Fruit fly (Drosophila melanogaster): ENCODE data around the gene CG45263.
A peak's percentile ranks its signal among the peaks of the same experiment; 100 is the strongest.

Gene CG45263

DNA sequence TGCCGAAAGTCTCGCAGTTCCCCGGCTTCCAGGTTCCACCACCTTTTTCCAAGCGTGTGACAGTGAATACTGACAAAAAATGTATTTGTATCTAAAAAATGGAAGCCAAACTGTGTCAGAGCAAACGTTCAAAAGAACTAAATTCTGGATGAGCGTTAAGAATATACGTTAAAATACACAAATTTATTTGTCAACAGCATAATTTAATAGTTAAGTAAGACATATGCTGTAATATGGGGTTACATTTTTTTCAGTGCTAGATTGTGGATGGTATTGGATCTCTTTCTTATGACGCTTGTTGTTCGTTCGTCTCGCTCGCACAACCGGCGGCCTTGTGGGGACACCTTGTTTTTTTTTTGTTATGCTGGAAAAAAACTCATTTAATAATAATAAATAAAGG lies 121.8 kb downstream of the CG45263 start (continued):
- TF ChIP-seq mld (GFP tag; IDR thresholded peaks at IDR 0.05; ENCODE audit: partially characterized antibody) (no peak), Dip3 (GFP tag; optimal IDR thresholded peaks at IDR 0.05) (peak; percentile 90), pros (GFP tag; optimal IDR thresholded peaks at IDR 0.05) (peak; percentile 44), CG8281 (tag; optimal IDR thresholded peaks at IDR 0.05) (peak; percentile 80), CG15073 (GFP tag; optimal IDR thresholded peaks at IDR 0.05) (peak; percentile 53), CG2129 (GFP tag; IDR thresholded peaks at IDR 0.05; ENCODE audit: partially characterized antibody) (no peak), usp (GFP tag; optimal IDR thresholded peaks at IDR 0.05) (no peak), CG30020 (tag; optimal IDR thresholded peaks at IDR 0.05) (peak; percentile 17), dm (GFP tag; optimal IDR thresholded peaks at IDR 0.05) (peak; percentile 85), CG12942 (GFP tag; optimal IDR thresholded peaks at IDR 0.05) (peak; percentile 91), lov (optimal IDR thresholded peaks at IDR 0.05) (no peak), lov (GFP tag; IDR thresholded peaks at IDR 0.05) (peak; percentile 63; the same call in 2 of the 3 replicates), jumu (GFP tag; optimal IDR thresholded peaks at IDR 0.05) (peak; percentile 94), fd64A (GFP tag; optimal IDR thresholded peaks at IDR 0.05) (peak; percentile 66), nerfin-1 (tag; optimal IDR thresholded peaks at IDR 0.05) (peak; percentile 83), CG10565 (GFP tag; optimal IDR thresholded peaks at IDR 0.05) (peak; percentile 73), Fer1 (GFP tag; optimal IDR thresholded peaks at IDR 0.05) (peak; percentile 97), pan (optimal IDR thresholded peaks at IDR 0.05) (no peak), pan (GFP tag; optimal IDR thresholded peaks at IDR 0.05 in 1 of 2, IDR thresholded peaks at IDR 0.05 in 1 of 2) (peak in 1 of 2 experiments; percentile 95), Atf-2 (GFP tag; optimal IDR thresholded peaks at IDR 0.05) (peak; percentile 94), gce (GFP tag; IDR thresholded peaks at IDR 0.05) (peak; percentile 89), CG42726 (GFP tag; IDR thresholded peaks at IDR 0.05; ENCODE audit: partially characterized antibody) (no peak), ftz-f1 (GFP tag; optimal IDR thresholded peaks at IDR 0.05) (peak; percentile 94), TFAM (GFP tag; optimal IDR thresholded peaks at IDR 0.05) (peak; percentile 71), ssp (GFP tag; IDR thresholded peaks at IDR 0.05) (peak; percentile 83), Hey (tag; optimal IDR thresholded peaks at IDR 0.05) (peak; percentile 83), Ptx1 (GFP tag; IDR thresholded peaks at IDR 0.05) (peak; percentile 96), Dek (tag; optimal IDR thresholded peaks at IDR 0.05) (peak; percentile 97), CG4730 (GFP tag; IDR thresholded peaks at IDR 0.05) (peak; percentile 90), MESR4 (GFP tag; optimal IDR thresholded peaks at IDR 0.05) (peak; percentile 63), CG12769 (tag; optimal IDR thresholded peaks at IDR 0.05) (peak; percentile 99), CG2202 (tag; optimal IDR thresholded peaks at IDR 0.05) (peak; percentile 75), Drgx (GFP tag; IDR thresholded peaks at IDR 0.05) (peak; percentile 84), cas (GFP tag; IDR thresholded peaks at IDR 0.05) (peak; percentile 90), Myb (GFP tag; optimal IDR thresholded peaks at IDR 0.05) (peak; percentile 87), zen (tag; optimal IDR thresholded peaks at IDR 0.05) (peak; percentile 86), CG2116 (GFP tag; optimal IDR thresholded peaks at IDR 0.05) (peak; percentile 53), BEAF-32 (GFP tag; optimal IDR thresholded peaks at IDR 0.05) (no peak), CG8944 (GFP tag; optimal IDR thresholded peaks at IDR 0.05) (peak; percentile 96), h (optimal IDR thresholded peaks at IDR 0.05) (no peak), dati (GFP tag; IDR thresholded peaks at IDR 0.05) (peak; percentile 75; the same call in 1 of the 2 replicates), CG31365 (tag; optimal IDR thresholded peaks at IDR 0.05) (peak; percentile 82), Abd-B (GFP tag; optimal IDR thresholded peaks at IDR 0.05) (peak; percentile 86), Aef1 (GFP tag; IDR thresholded peaks at IDR 0.05) (peak; percentile 94), kni (GFP tag; optimal IDR thresholded peaks at IDR 0.05) (no peak), CG10267 (tag; optimal IDR thresholded peaks at IDR 0.05) (peak; percentile 85), E2f1 (GFP tag; IDR thresholded peaks at IDR 0.05) (peak; percentile 93), ara (GFP tag; IDR thresholded peaks at IDR 0.05) (peak; percentile 78), CG18476 (GFP tag; optimal IDR thresholded peaks at IDR 0.05) (peak; percentile 85), al (GFP tag; IDR thresholded peaks at IDR 0.05) (peak; percentile 97), CG12071 (GFP tag; optimal IDR thresholded peaks at IDR 0.05) (peak; percentile 96), CG6854 (GFP tag; optimal IDR thresholded peaks at IDR 0.05) (peak; percentile 93)

All from whole organism, embryonic.